Fruit fly (Drosophila melanogaster) whole organism, embryonic: ENCODE measurements around the gene Uggt.

Source experiments
- C15 ChIP-seq: fragments of 200-800 bp; sonication (Bioruptor generic); IDR thresholded peaks from 3 replicates; pipeline ENCODE4 v1.3.6; 2022; ENCODE audit warnings: missing biosample characterization, missing genetic modification characterization
- CG10267 ChIP-seq: fragments of 200-800 bp; sonication (Bioruptor generic); optimal IDR thresholded peaks from 2 replicates; lab custom pipeline; 2018; ENCODE audit warnings: missing biosample characterization, mild to moderate bottlenecking, missing genetic modification characterization, moderate library complexity
- CG10366 ChIP-seq: fragments of 200-800 bp; sonication (Bioruptor generic); IDR thresholded peaks from 2 replicates; pipeline ENCODE4 v1.3.6; 2022; ENCODE audit warnings: missing biosample characterization, missing genetic modification characterization
- CG11085 ChIP-seq: fragments of 200-800 bp; sonication (Bioruptor generic); IDR thresholded peaks from 2 replicates; pipeline ENCODE4 v1.3.6; 2022; ENCODE audit warnings: missing biosample characterization, missing genetic modification characterization
- CG12071 ChIP-seq: fragments of 200-800 bp; sonication (Bioruptor generic); optimal IDR thresholded peaks from 3 replicates; lab custom pipeline; 2018; ENCODE audit warnings: missing biosample characterization, mild to moderate bottlenecking, missing genetic modification characterization
- CG13624 ChIP-seq: fragments of 200-800 bp; sonication (Bioruptor generic); optimal IDR thresholded peaks from 2 replicates; lab custom pipeline; 2016; ENCODE audit warnings: missing biosample characterization, missing genetic modification characterization
- CG1603 ChIP-seq: fragments of 200-800 bp; sonication (Bioruptor generic); optimal IDR thresholded peaks from 2 replicates; lab custom pipeline; 2019; ENCODE audit warnings: missing biosample characterization, mild to moderate bottlenecking, missing genetic modification characterization, moderate library complexity
- CG17912 ChIP-seq: fragments of 200-800 bp; sonication (Bioruptor generic); optimal IDR thresholded peaks from 2 replicates; lab custom pipeline; 2018; ENCODE audit warnings: missing biosample characterization, mild to moderate bottlenecking, missing genetic modification characterization
- CG2199 ChIP-seq: fragments of 200-800 bp; sonication (Bioruptor generic); IDR thresholded peaks from 3 replicates; pipeline ENCODE4 v1.3.6; 2022; ENCODE audit warnings: missing biosample characterization, missing genetic modification characterization
- CG34224 ChIP-seq: fragments of 200-800 bp; sonication (Bioruptor generic); IDR thresholded peaks from 3 replicates; pipeline ENCODE4 v1.3.6; 2022; ENCODE audit warnings: missing biosample characterization, missing genetic modification characterization; ENCODE audit not compliant: partially characterized antibody
- CG34376 ChIP-seq: fragments of 200-800 bp; sonication (Bioruptor generic); optimal IDR thresholded peaks from 2 replicates; lab custom pipeline; 2018; ENCODE audit warnings: missing biosample characterization, mild to moderate bottlenecking, missing genetic modification characterization
- CG3838 ChIP-seq: fragments of 200-800 bp; sonication (Bioruptor generic); optimal IDR thresholded peaks from 3 replicates; lab custom pipeline; 2016; ENCODE audit warnings: missing biosample characterization, missing genetic modification characterization
- CG42726 ChIP-seq: fragments of 200-800 bp; sonication (Bioruptor generic); IDR thresholded peaks from 2 replicates; pipeline ENCODE4 v1.3.6; 2022; ENCODE audit warnings: missing biosample characterization, missing genetic modification characterization; ENCODE audit not compliant: partially characterized antibody
- CG4328 ChIP-seq: fragments of 200-800 bp; sonication (Bioruptor generic); optimal IDR thresholded peaks from 3 replicates; lab custom pipeline; 2017; ENCODE audit warnings: missing biosample characterization, missing genetic modification reagents, missing genetic modification characterization
- CG5245 ChIP-seq: fragments of 200-800 bp; sonication (Bioruptor generic); optimal IDR thresholded peaks from 3 replicates; lab custom pipeline; 2016; ENCODE audit warnings: missing biosample characterization, missing genetic modification characterization
- CG6254 ChIP-seq: fragments of 200-800 bp; sonication (Bioruptor generic); optimal IDR thresholded peaks from 3 replicates; lab custom pipeline; 2017; ENCODE audit warnings: mild to moderate bottlenecking, missing biosample characterization, missing genetic modification reagents, missing genetic modification characterization
- CG6654 ChIP-seq: fragments of 200-800 bp; sonication (Bioruptor generic); optimal IDR thresholded peaks from 2 replicates; lab custom pipeline; 2017; ENCODE audit warnings: missing biosample characterization, mild to moderate bottlenecking, missing genetic modification characterization
- CG7271 ChIP-seq: fragments of 200-800 bp; sonication (Bioruptor generic); optimal IDR thresholded peaks from 2 replicates; lab custom pipeline; 2018; ENCODE audit warnings: missing biosample characterization, mild to moderate bottlenecking, missing genetic modification characterization, moderate library complexity
- CG7963 ChIP-seq: fragments of 200-800 bp; sonication (Bioruptor generic); IDR thresholded peaks from 3 replicates; pipeline ENCODE4 v1.3.6; 2022; ENCODE audit warnings: missing biosample characterization, missing genetic modification characterization; ENCODE audit not compliant: partially characterized antibody
- CG7987 ChIP-seq: fragments of 200-800 bp; sonication (Bioruptor generic); optimal IDR thresholded peaks from 2 replicates; lab custom pipeline; 2018; ENCODE audit warnings: missing biosample characterization, mild to moderate bottlenecking, missing genetic modification characterization, moderate library complexity
- CG8924 ChIP-seq: fragments of 200-800 bp; optimal IDR thresholded peaks from 3 replicates; lab custom pipeline; 2019; ENCODE audit warnings: missing biosample characterization, mild to moderate bottlenecking, missing genetic modification characterization, moderate library complexity
- Dbx ChIP-seq: fragments of 200-800 bp; sonication (Bioruptor generic); IDR thresholded peaks from 3 replicates; pipeline ENCODE4 v1.3.6; 2022; ENCODE audit warnings: missing biosample characterization, missing genetic modification characterization
- Deaf1 ChIP-seq: fragments of 200-800 bp; optimal IDR thresholded peaks from 3 replicates; lab custom pipeline; 2019; ENCODE audit warnings: missing biosample characterization, mild to moderate bottlenecking, missing genetic modification characterization, moderate library complexity
- Dll ChIP-seq: fragments of 200-800 bp; sonication (Bioruptor generic); IDR thresholded peaks from 4 replicates; pipeline ENCODE4 v1.3.6; 2022; ENCODE audit warnings: missing biosample characterization, missing genetic modification characterization; ENCODE audit not compliant: partially characterized antibody
- Doc2 ChIP-seq: fragments of 200-800 bp; sonication (Bioruptor generic); IDR thresholded peaks from 2 replicates; pipeline ENCODE4 v1.3.6; 2022; ENCODE audit warnings: missing biosample characterization, missing genetic modification characterization
- Dref ChIP-seq: fragments of 200-800 bp; sonication (Bioruptor generic); IDR thresholded peaks from 2 replicates; pipeline ENCODE4 v1.3.6; 2022; ENCODE audit warnings: missing biosample characterization, missing genetic modification characterization
- Elba2 ChIP-seq: fragments of 200-800 bp; sonication (Bioruptor generic); optimal IDR thresholded peaks from 3 replicates; lab custom pipeline; 2016; ENCODE audit warnings: missing biosample characterization, missing genetic modification characterization
- H2.0 ChIP-seq: fragments of 200-800 bp; sonication (Bioruptor generic); IDR thresholded peaks from 2 replicates; pipeline ENCODE4 v1.3.6; 2022; ENCODE audit warnings: missing biosample characterization, missing genetic modification characterization
- MBD-R2 ChIP-seq: fragments of 200-800 bp; sonication (Bioruptor generic); IDR thresholded peaks from 2 replicates; pipeline ENCODE4 v1.3.6; 2022; ENCODE audit warnings: missing biosample characterization, missing genetic modification characterization
- Mad ChIP-seq: fragments of 200-800 bp; sonication (Bioruptor generic); optimal IDR thresholded peaks from 2 replicates; lab custom pipeline; 2016; ENCODE audit warnings: missing biosample characterization, missing genetic modification characterization
- Med ChIP-seq: fragments of 200-800 bp; sonication (Bioruptor generic); peaks from one replicate; lab custom pipeline; 2016; ENCODE audit warnings: missing biosample characterization, missing genetic modification characterization, mild to moderate bottlenecking, inconsistent platforms, moderate library complexity
- NC2β ChIP-seq: fragments of 200-800 bp; sonication (Bioruptor generic); optimal IDR thresholded peaks from 2 replicates; lab custom pipeline; 2016; ENCODE audit warnings: missing biosample characterization, missing genetic modification characterization
- Opbp ChIP-seq: fragments of 200-800 bp; sonication (Bioruptor generic); IDR thresholded peaks from 3 replicates; pipeline ENCODE4 v1.3.6; 2022; ENCODE audit warnings: missing biosample characterization, missing genetic modification characterization; ENCODE audit not compliant: partially characterized antibody
- Scr ChIP-seq: fragments of 200-800 bp; sonication (Bioruptor generic); IDR thresholded peaks from 2 replicates; pipeline ENCODE4 v1.3.6; 2022; ENCODE audit warnings: missing biosample characterization, missing genetic modification characterization; ENCODE audit not compliant: partially characterized antibody
- ato ChIP-seq: fragments of 200-800 bp; sonication (Bioruptor generic); IDR thresholded peaks from 2 replicates; pipeline ENCODE4 v1.3.6; 2022; ENCODE audit warnings: missing biosample characterization, missing genetic modification characterization; ENCODE audit not compliant: partially characterized antibody
- bbx ChIP-seq: fragments of 200-800 bp; sonication (Bioruptor generic); IDR thresholded peaks from 2 replicates; pipeline ENCODE4 v1.3.6; 2022; ENCODE audit warnings: missing biosample characterization, missing genetic modification characterization; ENCODE audit not compliant: partially characterized antibody
- cato ChIP-seq: fragments of 200-800 bp; sonication (Bioruptor generic); optimal IDR thresholded peaks from 2 replicates; lab custom pipeline; 2016; ENCODE audit warnings: missing biosample characterization, missing genetic modification characterization, borderline replicate concordance
- chinmo ChIP-seq: fragments of 200-800 bp; sonication (Bioruptor generic); IDR thresholded peaks from 4 replicates; pipeline ENCODE4 v1.3.6; 2022; ENCODE audit warnings: missing biosample characterization, missing genetic modification characterization; ENCODE audit not compliant: partially characterized antibody
- emc ChIP-seq: fragments of 200-800 bp; sonication (Bioruptor generic); optimal IDR thresholded peaks from 2 replicates; lab custom pipeline; 2016; ENCODE audit warnings: missing biosample characterization, missing genetic modification characterization
- eve ChIP-seq, 2 experiments: fragments of >200 bp; optimal IDR thresholded peaks; 2 replicates each; lab custom pipeline; 2017; ENCODE audit warnings: missing biosample characterization in 2 of 2, missing genetic modification characterization in 2 of 2
- gce ChIP-seq: fragments of 200-800 bp; sonication (Bioruptor generic); IDR thresholded peaks from 3 replicates; pipeline ENCODE4 v1.3.6; 2022; ENCODE audit warnings: missing biosample characterization, missing genetic modification characterization
- ham ChIP-seq: fragments of 200-800 bp; sonication (Bioruptor generic); IDR thresholded peaks from 2 replicates; pipeline ENCODE4 v1.3.6; 2022; ENCODE audit warnings: missing biosample characterization, missing genetic modification characterization
- nerfin-2 ChIP-seq: fragments of 200-800 bp; sonication (Bioruptor generic); IDR thresholded peaks from 2 replicates; pipeline ENCODE4 v1.3.6; 2022; ENCODE audit warnings: missing biosample characterization, missing genetic modification characterization; ENCODE audit not compliant: partially characterized antibody
- onecut ChIP-seq: fragments of 200-800 bp; sonication (Bioruptor generic); IDR thresholded peaks from 2 replicates; pipeline ENCODE4 v1.3.6; 2022; ENCODE audit warnings: missing biosample characterization, missing genetic modification characterization
- pzg ChIP-seq: fragments of 200-800 bp; sonication (Bioruptor generic); optimal IDR thresholded peaks from 3 replicates; lab custom pipeline; 2018; ENCODE audit warnings: missing biosample characterization, mild to moderate bottlenecking, missing genetic modification characterization, moderate library complexity
- sens ChIP-seq: fragments of 200-800 bp; sonication (Bioruptor generic); peaks from one replicate; lab custom pipeline; 2016; ENCODE audit warnings: missing biosample characterization, missing genetic modification characterization
- sna ChIP-seq: fragments of 200-800 bp; sonication (Bioruptor generic); IDR thresholded peaks from 2 replicates; pipeline ENCODE4 v1.3.6; 2022; ENCODE audit warnings: missing biosample characterization, missing genetic modification characterization; ENCODE audit not compliant: partially characterized antibody
- stc ChIP-seq: fragments of 200-800 bp; sonication (Bioruptor generic); IDR thresholded peaks from 2 replicates; pipeline ENCODE4 v1.3.6; 2022; ENCODE audit warnings: missing biosample characterization, missing genetic modification characterization
- stwl ChIP-seq: fragments of 200-800 bp; sonication (Bioruptor generic); optimal IDR thresholded peaks from 3 replicates; lab custom pipeline; 2018; ENCODE audit warnings: missing biosample characterization, mild to moderate bottlenecking, missing genetic modification characterization, moderate library complexity
- twi ChIP-seq: fragments of 200-800 bp; optimal IDR thresholded peaks from 2 replicates; lab custom pipeline; 2019; ENCODE audit warnings: missing biosample characterization, mild to moderate bottlenecking, missing genetic modification characterization, moderate library complexity
- vnd ChIP-seq: fragments of 200-800 bp; sonication (Bioruptor generic); IDR thresholded peaks from 3 replicates; pipeline ENCODE4 v1.3.6; 2022; ENCODE audit warnings: missing biosample characterization, missing genetic modification characterization; ENCODE audit not compliant: partially characterized antibody

Uggt gene

dm6 chr3L:18828318-18828717 lies 44.2 kb upstream of the Uggt start (continued):
- TF ChIP-seq CG7963 (GFP tag; lab: Robert Waterston, UW) (peak; percentile 59), CG13624 (GFP tag; lab: Kevin White, UChicago) (no peak), CG7987 (GFP tag; lab: Kevin White, UChicago) (no peak), CG10267 (tag; lab: Kevin White, UChicago) (peak; percentile 25), Dll (GFP tag; lab: Robert Waterston, UW) (peak; percentile 67; the same call in 3 of the 4 replicates), Scr (peak; percentile 66), CG11085 (no peak), gce (GFP tag; lab: Robert Waterston, UW) (no peak), Opbp (GFP tag; lab: Robert Waterston, UW) (peak; percentile 68), MBD-R2 (GFP tag; lab: Robert Waterston, UW) (peak; percentile 28; the same call in 1 of the 2 replicates), bbx (peak; percentile 74), stwl (peak; percentile 97), sna (GFP tag; lab: Robert Waterston, UW) (peak; percentile 43; the same call in 1 of the 2 replicates), CG1603 (tag; lab: Kevin White, UChicago) (peak; percentile 45), CG6254 (GFP tag; lab: Kevin White, UChicago) (no peak), Mad (GFP tag; lab: Kevin White, UChicago) (peak; percentile 2), CG34376 (no peak), pzg (peak; percentile 67), CG42726 (peak; percentile 77; the same call in 1 of the 2 replicates), ato (GFP tag; lab: Robert Waterston, UW) (peak; percentile 63), vnd (peak; percentile 41; the same call in 2 of the 3 replicates), CG2199 (GFP tag; lab: Robert Waterston, UW) (0 out of 3 replicates have a peak, but pooled peaks have one; percentile 41), CG6654 (GFP tag; lab: Kevin White, UChicago) (peak; percentile 100), Dref (GFP tag; lab: Robert Waterston, UW) (peak; percentile 98), CG34224 (GFP tag; lab: Robert Waterston, UW) (peak; percentile 75), CG17912 (no peak), nerfin-2 (peak; percentile 67)
- TF ChIP-seq, all 482 proteins: peak for 67

- TF ChIP-seq emc (GFP tag; lab: Kevin White, UChicago) = no peak
- TF ChIP-seq Doc2 (GFP tag; lab: Robert Waterston, UW) = no peak
- no peak for TF ChIP-seq cato (GFP tag; lab: Kevin White, UChicago)
- no peak for TF ChIP-seq CG10366 (GFP tag; lab: Robert Waterston, UW)
- no peak for TF ChIP-seq CG5245 (GFP tag; lab: Kevin White, UChicago)
- no peak for TF ChIP-seq Dbx (GFP tag; lab: Robert Waterston, UW)
- TF ChIP-seq CG3838 (GFP tag; lab: Kevin White, UChicago) = no peak
- TF ChIP-seq NC2β (GFP tag; lab: Kevin White, UChicago) = no peak
- TF ChIP-seq stc = no peak
- no peak for TF ChIP-seq ham (GFP tag; lab: Robert Waterston, UW)
- no peak for TF ChIP-seq onecut
- no peak for TF ChIP-seq CG12071 (GFP tag; lab: Kevin White, UChicago)
- TF ChIP-seq twi (tag; lab: Kevin White, UChicago) = no peak
- no peak for TF ChIP-seq Deaf1 (tag; lab: Kevin White, UChicago)
- no peak for TF ChIP-seq CG7271
- TF ChIP-seq eve (GFP tag; optimal IDR thresholded peaks at IDR 0.05; lab: Kevin White, UChicago) = peak in 1 of 2 experiments; percentile 52
- TF ChIP-seq CG8924 = no peak
- TF ChIP-seq Elba2 (GFP tag; lab: Kevin White, UChicago) = no peak
- TF ChIP-seq H2.0 = no peak
- 0 out of 4 replicates have a peak, but pooled peaks have one; percentile 44 for TF ChIP-seq chinmo (GFP tag; lab: Robert Waterston, UW)
- TF ChIP-seq CG4328 (GFP tag; lab: Kevin White, UChicago) = no peak
- no peak for TF ChIP-seq C15 (GFP tag; lab: Robert Waterston, UW)
- TF ChIP-seq Med (GFP tag; lab: Kevin White, UChicago) = peak; percentile 56
- peak; percentile 25 for TF ChIP-seq sens
These were observed 40.4 kb upstream of the Uggt start for dm6 chr3L:18832195-18832594.
